Worm (Caenorhabditis elegans): Measurements from ENCODE around the gene nlp-24.

The nlp-24 gene

DNA sequence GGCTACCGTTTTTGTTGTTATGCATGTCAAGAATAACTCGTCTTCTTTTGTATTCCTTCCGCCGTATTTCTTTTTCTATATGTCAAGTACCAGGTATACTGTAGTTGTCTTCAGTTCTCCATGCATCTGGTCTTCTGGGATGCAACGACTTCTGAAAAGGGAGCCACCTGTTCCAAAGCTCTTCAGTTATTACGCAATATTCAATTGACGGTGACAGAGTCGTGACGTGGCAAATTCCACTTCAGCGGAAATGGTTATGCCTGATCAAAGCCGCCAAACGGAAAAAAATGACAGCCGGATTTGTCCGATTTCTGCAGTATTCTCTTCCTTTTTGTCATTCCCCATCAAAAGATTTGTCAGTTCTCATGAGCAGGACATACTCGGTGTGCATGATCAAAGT, 40.3 kb downstream of the nlp-24 start:
- TF ChIP-seq T22C8.4 (GFP tag; IDR thresholded peaks at IDR 0.05), result no peak
- TF ChIP-seq med-1 (GFP tag; optimal IDR thresholded peaks at IDR 0.05; ENCODE audit: insufficient read depth), result no peak
- TF ChIP-seq cog-1 (tag; optimal IDR thresholded peaks at IDR 0.05), result no peak

DNA sequence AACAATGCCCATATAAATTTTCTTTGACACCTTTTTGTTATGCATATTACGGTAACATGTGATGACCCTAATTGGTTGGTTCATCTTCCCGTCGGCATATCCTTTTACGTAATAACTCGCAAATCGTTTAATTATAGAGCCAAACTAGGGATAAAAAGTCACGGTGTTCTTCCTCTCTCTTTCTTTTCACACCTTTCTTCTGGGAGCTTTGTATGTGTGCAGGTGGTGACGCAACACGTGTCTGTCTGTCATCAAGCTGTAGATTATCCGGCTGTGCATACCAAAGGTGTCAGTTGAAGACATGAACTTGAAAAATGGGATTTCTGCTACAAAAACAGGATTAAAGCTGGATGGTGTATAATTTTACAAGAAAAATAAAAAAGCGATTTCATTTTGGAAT, 44.4 kb downstream of the nlp-24 start:
- TF ChIP-seq klf-2 (GFP tag; conservative IDR thresholded peaks at IDR 0.05), result no peak

DNA sequence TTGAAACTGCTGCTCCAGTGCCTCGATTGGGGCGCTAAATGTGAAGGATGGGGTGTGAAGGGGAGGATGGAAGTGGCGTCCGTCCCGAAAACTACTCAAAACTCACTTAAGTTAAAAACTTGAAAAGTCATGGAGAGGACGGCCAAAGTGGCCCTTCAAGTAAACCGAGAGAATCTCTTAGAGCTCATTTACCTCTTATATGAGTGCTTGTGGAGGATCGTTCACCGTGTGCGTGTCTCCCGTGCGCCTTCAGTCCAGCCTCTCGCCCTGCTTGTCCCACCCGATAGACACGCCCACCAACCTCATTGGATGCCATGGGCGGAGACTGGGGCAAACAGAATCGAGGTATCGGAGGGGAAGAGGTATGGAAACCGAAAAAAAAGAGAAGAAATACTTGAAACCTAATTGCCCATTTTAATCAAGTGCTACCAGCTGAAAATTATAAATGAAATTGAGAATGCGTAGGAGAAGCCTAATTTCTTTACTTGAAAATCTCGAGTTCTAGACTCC, 48.8 kb downstream of the nlp-24 start, which contains the start of gene ceh-27:
Gene ceh-27, minus strand, starts transcription at position 228 of the 510 bp plus-strand sequence.
- peak; percentile 26; the same call in 1 of the 2 replicates for TF ChIP-seq ztf-23 (GFP tag; IDR thresholded peaks at IDR 0.05)
- TF ChIP-seq ref-1 (GFP tag; conservative IDR thresholded peaks at IDR 0.05), result no peak

Data from whole organism, midembryonic.